Worm (Caenorhabditis elegans) whole organism, L4/young adult: ENCODE results near the gene sri-43.

Source experiments
- W03F9.2 ChIP-seq: fragments of 150-350 bp; optimal IDR thresholded peaks from 2 replicates; lab custom pipeline; 2014; ENCODE audit warnings: missing biosample characterization, missing genetic modification characterization
- dao-5 ChIP-seq: sonication (generic microtip); optimal IDR thresholded peaks from 2 replicates; lab custom pipeline; 2016; ENCODE audit warnings: missing genotype, missing genetic modification characterization, moderate library complexity, missing compliant biosample characterization
- him-1 ChIP-seq: sonication (generic microtip); optimal IDR thresholded peaks from 2 replicates; lab custom pipeline; 2016; ENCODE audit warnings: missing genotype, missing genetic modification reagents, missing genetic modification characterization, missing compliant biosample characterization

DNA sequence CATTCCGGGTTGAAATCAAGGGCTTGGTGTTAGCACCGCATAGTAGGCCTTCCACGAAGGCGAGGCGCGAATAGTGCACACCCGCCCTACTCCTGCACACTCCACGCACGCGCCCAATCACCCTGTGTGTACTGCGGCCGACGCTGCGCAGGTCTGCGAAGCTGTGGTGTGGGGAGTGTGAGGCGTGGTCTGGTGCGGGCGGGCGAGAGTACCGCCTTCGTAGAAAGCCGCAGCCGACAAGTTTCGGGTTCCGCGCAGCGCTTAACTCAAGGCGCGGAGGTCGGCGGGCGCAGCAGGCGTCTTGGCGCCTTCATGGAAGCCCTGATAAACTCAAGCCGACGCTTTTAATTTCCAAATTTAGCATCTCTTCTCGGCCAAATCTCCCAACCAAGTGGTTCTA, 36.4 kb downstream of the sri-43 start:
- TF ChIP-seq him-1 (tag; lab: Kevin White, UChicago) (no peak), W03F9.2 (tag; lab: Kevin White, UChicago) (no peak), dao-5 (tag; lab: Kevin White, UChicago) (no peak)
